Fruit fly (Drosophila melanogaster) whole organism, embryonic: ENCODE results near the gene CG12948.

ENCODE experiments used
- Aef1 ChIP-seq: fragments of 200-800 bp; sonication (Bioruptor generic); IDR thresholded peaks from 3 replicates; pipeline ENCODE4 v1.3.6; 2022; ENCODE audit warnings: missing biosample characterization, missing genetic modification characterization
- Antp ChIP-seq: fragments of 200-800 bp; sonication (Bioruptor generic); optimal IDR thresholded peaks from 3 replicates; lab custom pipeline; 2016; ENCODE audit warnings: missing biosample characterization, missing genetic modification characterization
- CG11456 ChIP-seq: fragments of 200-800 bp; sonication (Bioruptor generic); IDR thresholded peaks from 3 replicates; pipeline ENCODE4 v1.3.6; 2022; ENCODE audit warnings: missing biosample characterization, missing genetic modification characterization
- CG12071 ChIP-seq: fragments of 200-800 bp; sonication (Bioruptor generic); optimal IDR thresholded peaks from 3 replicates; lab custom pipeline; 2018; ENCODE audit warnings: missing biosample characterization, mild to moderate bottlenecking, missing genetic modification characterization
- CG13287 ChIP-seq: fragments of 200-800 bp; sonication (Bioruptor generic); IDR thresholded peaks from 2 replicates; pipeline ENCODE4 v1.3.6; 2022; ENCODE audit warnings: missing biosample characterization, missing genetic modification characterization; ENCODE audit not compliant: partially characterized antibody
- CG13624 ChIP-seq: fragments of 200-800 bp; sonication (Bioruptor generic); optimal IDR thresholded peaks from 2 replicates; lab custom pipeline; 2016; ENCODE audit warnings: missing biosample characterization, missing genetic modification characterization
- CG14014 ChIP-seq: fragments of 200-800 bp; sonication (Bioruptor generic); IDR thresholded peaks from 2 replicates; pipeline ENCODE4 v1.3.6; 2022; ENCODE audit warnings: missing biosample characterization, missing genetic modification characterization
- CG1529 ChIP-seq: fragments of 200-800 bp; sonication (Bioruptor generic); optimal IDR thresholded peaks from 3 replicates; lab custom pipeline; 2018; ENCODE audit warnings: missing biosample characterization, missing genetic modification characterization
- CG15696 ChIP-seq: fragments of 200-800 bp; sonication (Bioruptor generic); optimal IDR thresholded peaks from 2 replicates; lab custom pipeline; 2019; ENCODE audit warnings: missing biosample characterization, mild to moderate bottlenecking, missing genetic modification characterization, moderate library complexity
- CG18599 ChIP-seq: fragments of 200-800 bp; sonication (Bioruptor generic); optimal IDR thresholded peaks from 3 replicates; lab custom pipeline; 2017; ENCODE audit warnings: missing biosample characterization, missing genetic modification characterization, mild to moderate bottlenecking, moderate library complexity, missing genetic modification reagents
- CG18619 ChIP-seq: fragments of 200-800 bp; sonication (Bioruptor generic); optimal IDR thresholded peaks from 3 replicates; lab custom pipeline; 2017; ENCODE audit warnings: missing biosample characterization, mild to moderate bottlenecking, missing genetic modification characterization
- CG2202 ChIP-seq: fragments of 200-800 bp; sonication (Bioruptor generic); optimal IDR thresholded peaks from 2 replicates; lab custom pipeline; 2018; ENCODE audit warnings: missing biosample characterization, mild to moderate bottlenecking, missing genetic modification characterization
- CG30403 ChIP-seq: fragments of 200-800 bp; sonication (Bioruptor generic); optimal IDR thresholded peaks from 3 replicates; lab custom pipeline; 2016; ENCODE audit warnings: missing biosample characterization, missing genetic modification characterization
- CG31224 ChIP-seq: fragments of 200-800 bp; sonication (Bioruptor generic); IDR thresholded peaks from 2 replicates; pipeline ENCODE4 v1.3.6; 2022; ENCODE audit warnings: missing biosample characterization, missing genetic modification characterization
- CG3281 ChIP-seq: fragments of 200-800 bp; sonication (Bioruptor generic); optimal IDR thresholded peaks from 3 replicates; lab custom pipeline; 2017; ENCODE audit warnings: missing biosample characterization, mild to moderate bottlenecking, missing genetic modification characterization
- CG3847 ChIP-seq: fragments of 200-800 bp; sonication (Bioruptor generic); IDR thresholded peaks from 2 replicates; pipeline ENCODE4 v1.3.6; 2022; ENCODE audit warnings: missing biosample characterization, missing genetic modification characterization
- CG4854 ChIP-seq: fragments of 200-800 bp; sonication (Bioruptor generic); optimal IDR thresholded peaks from 2 replicates; lab custom pipeline; 2016; ENCODE audit warnings: missing biosample characterization, missing genetic modification characterization, inconsistent platforms
- CG5180 ChIP-seq: fragments of 200-800 bp; sonication (Bioruptor generic); optimal IDR thresholded peaks from 3 replicates; lab custom pipeline; 2017; ENCODE audit warnings: missing biosample characterization, missing genetic modification characterization, mild to moderate bottlenecking, moderate library complexity, missing genetic modification reagents
- CG6765 ChIP-seq: fragments of 200-800 bp; sonication (Bioruptor generic); optimal IDR thresholded peaks from 3 replicates; lab custom pipeline; 2017; ENCODE audit warnings: missing biosample characterization, mild to moderate bottlenecking, missing genetic modification characterization
- CG7745 ChIP-seq: fragments of 200-800 bp; sonication (Bioruptor generic); optimal IDR thresholded peaks from 2 replicates; lab custom pipeline; 2018; ENCODE audit warnings: missing biosample characterization, mild to moderate bottlenecking, missing genetic modification characterization, moderate library complexity
- CG9609 ChIP-seq: fragments of 200-800 bp; sonication (Bioruptor generic); optimal IDR thresholded peaks from 3 replicates; lab custom pipeline; 2016; ENCODE audit warnings: missing biosample characterization, missing genetic modification characterization
- D19B ChIP-seq: fragments of 200-800 bp; sonication (Bioruptor generic); optimal IDR thresholded peaks from 2 replicates; lab custom pipeline; 2017; ENCODE audit warnings: missing biosample characterization, mild to moderate bottlenecking, missing genetic modification characterization
- Dad ChIP-seq: fragments of 200-800 bp; sonication (Bioruptor generic); optimal IDR thresholded peaks from 3 replicates; lab custom pipeline; 2016; ENCODE audit warnings: missing biosample characterization, missing genetic modification characterization
- Dp ChIP-seq: fragments of 200-800 bp; sonication (Bioruptor generic); optimal IDR thresholded peaks from 2 replicates; lab custom pipeline; 2018; ENCODE audit warnings: missing biosample characterization, mild to moderate bottlenecking, missing genetic modification characterization, moderate library complexity
- Hmx ChIP-seq: fragments of 200-800 bp; sonication (Bioruptor generic); optimal IDR thresholded peaks from 2 replicates; lab custom pipeline; 2016; ENCODE audit warnings: missing biosample characterization, missing genetic modification characterization
- MBD-R2 ChIP-seq: fragments of 200-800 bp; sonication (Bioruptor generic); IDR thresholded peaks from 2 replicates; pipeline ENCODE4 v1.3.6; 2022; ENCODE audit warnings: missing biosample characterization, missing genetic modification characterization
- NK7.1 ChIP-seq: fragments of 200-800 bp; sonication (Bioruptor generic); optimal IDR thresholded peaks from 3 replicates; lab custom pipeline; 2016; ENCODE audit warnings: missing biosample characterization, missing genetic modification characterization
- Scr ChIP-seq: fragments of 200-800 bp; sonication (Bioruptor generic); IDR thresholded peaks from 2 replicates; pipeline ENCODE4 v1.3.6; 2022; ENCODE audit warnings: missing biosample characterization, missing genetic modification characterization; ENCODE audit not compliant: partially characterized antibody
- Sin3A ChIP-seq: fragments of >200 bp; optimal IDR thresholded peaks from 2 replicates; lab custom pipeline; 2018
- Taf1 ChIP-seq: fragments of 200-800 bp; sonication (Bioruptor generic); IDR thresholded peaks from 2 replicates; pipeline ENCODE4 v1.3.6; 2022; ENCODE audit warnings: missing biosample characterization, missing genetic modification characterization
- Trl ChIP-seq, 3 experiments: fragments of >200 bp in 2 of 3; fragments of 200-800 bp in 1 of 3; sonication (Bioruptor generic) in 1 of 3; optimal IDR thresholded peaks; 2 replicates in 1 of 3; 3 replicates in 2 of 3; lab custom pipeline; 2016 to 2017; ENCODE audit warnings: missing biosample characterization in 1 of 3, missing genetic modification characterization in 1 of 3
- abd-A ChIP-seq: fragments of 200-800 bp; sonication (Bioruptor generic); optimal IDR thresholded peaks from 3 replicates; lab custom pipeline; 2019; ENCODE audit warnings: missing biosample characterization, mild to moderate bottlenecking, missing genetic modification characterization, moderate library complexity
- aop ChIP-seq: fragments of 200-800 bp; sonication (Bioruptor generic); IDR thresholded peaks from 2 replicates; pipeline ENCODE4 v1.3.6; 2022; ENCODE audit warnings: missing biosample characterization, missing genetic modification characterization
- ash1 ChIP-seq: fragments of 200-800 bp; sonication (Bioruptor generic); optimal IDR thresholded peaks from 2 replicates; lab custom pipeline; 2018; ENCODE audit warnings: missing biosample characterization, mild to moderate bottlenecking, missing genetic modification characterization
- cas ChIP-seq: fragments of 200-800 bp; sonication (Bioruptor generic); IDR thresholded peaks from 2 replicates; pipeline ENCODE4 v1.3.6; 2022; ENCODE audit warnings: missing biosample characterization, missing genetic modification characterization
- dysf ChIP-seq: fragments of 200-800 bp; sonication (Bioruptor generic); IDR thresholded peaks from 3 replicates; pipeline ENCODE4 v1.3.6; 2022; ENCODE audit warnings: missing biosample characterization, missing genetic modification characterization
- ems ChIP-seq: fragments of 200-800 bp; sonication (Bioruptor generic); optimal IDR thresholded peaks from 3 replicates; lab custom pipeline; 2016; ENCODE audit warnings: missing biosample characterization, missing genetic modification characterization
- exex ChIP-seq: fragments of 200-800 bp; sonication (Bioruptor generic); optimal IDR thresholded peaks from 4 replicates; lab custom pipeline; 2018; ENCODE audit warnings: missing biosample characterization, mild to moderate bottlenecking, missing genetic modification characterization, moderate library complexity
- ftz-f1 ChIP-seq: fragments of 200-800 bp; sonication (Bioruptor generic); optimal IDR thresholded peaks from 2 replicates; lab custom pipeline; 2016; ENCODE audit warnings: missing biosample characterization, missing genetic modification characterization
- fu2 ChIP-seq: fragments of 200-800 bp; sonication (Bioruptor generic); optimal IDR thresholded peaks from 2 replicates; lab custom pipeline; 2016; ENCODE audit warnings: missing biosample characterization, missing genetic modification characterization
- hkb ChIP-seq, 2 experiments: fragments of 200-800 bp in 1 of 2; fragments of >200 bp in 1 of 2; sonication (Bioruptor generic) in 1 of 2; IDR thresholded peaks in 1 of 2; optimal IDR thresholded peaks in 1 of 2; 2 replicates each; pipeline versions ENCODE4 v1.3.6 to Lab custom; 2017 to 2022; ENCODE audit warnings: missing biosample characterization in 1 of 2, missing genetic modification characterization in 1 of 2
- ken ChIP-seq: fragments of 200-800 bp; sonication (Bioruptor generic); IDR thresholded peaks from 3 replicates; pipeline ENCODE4 v1.3.6; 2022; ENCODE audit warnings: missing biosample characterization, missing genetic modification characterization
- kni ChIP-seq: fragments of 200-800 bp; sonication (Bioruptor generic); optimal IDR thresholded peaks from 3 replicates; lab custom pipeline; 2017; ENCODE audit warnings: mild to moderate bottlenecking, missing biosample characterization, missing genetic modification reagents, missing genetic modification characterization
- onecut ChIP-seq: fragments of 200-800 bp; sonication (Bioruptor generic); IDR thresholded peaks from 2 replicates; pipeline ENCODE4 v1.3.6; 2022; ENCODE audit warnings: missing biosample characterization, missing genetic modification characterization
- org-1 ChIP-seq: fragments of 200-800 bp; sonication (Bioruptor generic); optimal IDR thresholded peaks from 2 replicates; lab custom pipeline; 2017; ENCODE audit warnings: missing biosample characterization, missing genetic modification characterization
- psq ChIP-seq: fragments of 200-800 bp; sonication (Bioruptor generic); optimal IDR thresholded peaks from 2 replicates; lab custom pipeline; 2017; ENCODE audit warnings: missing biosample characterization, missing genetic modification characterization
- repo ChIP-seq: fragments of 200-800 bp; sonication (Bioruptor generic); optimal IDR thresholded peaks from 2 replicates; lab custom pipeline; 2016; ENCODE audit warnings: missing biosample characterization, missing genetic modification characterization
- slbo ChIP-seq: fragments of 200-800 bp; sonication (Bioruptor generic); IDR thresholded peaks from 2 replicates; pipeline ENCODE4 v1.3.6; 2022; ENCODE audit warnings: missing biosample characterization, missing genetic modification characterization
- sr ChIP-seq: fragments of 200-800 bp; sonication (Bioruptor generic); IDR thresholded peaks from 3 replicates; pipeline ENCODE4 v1.3.6; 2022; ENCODE audit warnings: missing biosample characterization, missing genetic modification characterization
- stc ChIP-seq: fragments of 200-800 bp; sonication (Bioruptor generic); IDR thresholded peaks from 2 replicates; pipeline ENCODE4 v1.3.6; 2022; ENCODE audit warnings: missing biosample characterization, missing genetic modification characterization
- trem ChIP-seq: fragments of 200-800 bp; optimal IDR thresholded peaks from 3 replicates; lab custom pipeline; 2019; ENCODE audit warnings: missing biosample characterization, mild to moderate bottlenecking, missing genetic modification characterization, moderate library complexity

The CG12948 gene

DNA sequence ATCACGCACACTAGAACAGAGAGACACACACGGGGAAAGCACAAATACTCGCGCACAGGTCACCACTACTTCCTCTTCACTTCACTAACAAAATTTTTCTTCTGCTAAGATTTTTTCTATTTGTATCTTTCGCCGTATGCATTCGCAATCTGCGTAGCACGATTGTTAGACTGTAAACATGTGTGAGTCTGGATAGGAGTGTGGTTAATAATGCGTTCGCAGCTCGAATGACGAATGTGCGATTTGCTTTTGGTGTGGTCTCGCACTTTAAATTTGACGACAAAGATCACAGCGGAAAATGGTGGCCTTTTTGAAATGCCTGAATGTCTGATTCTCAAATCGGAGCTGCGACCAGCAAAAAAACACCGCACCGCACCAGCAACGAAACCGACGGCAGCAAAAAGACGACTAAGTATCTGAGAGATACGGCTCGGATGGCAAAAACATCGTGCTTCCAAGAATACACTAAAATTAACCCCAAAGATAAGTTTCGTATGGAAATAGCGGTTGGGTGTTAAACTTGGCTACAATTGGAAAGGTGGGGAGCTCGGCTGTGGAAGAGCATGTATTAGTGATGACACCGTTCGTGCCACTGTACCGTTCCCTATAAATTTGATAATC lies 42.4 kb downstream of the CG12948 start, which contains the start of gene Unc-115a (continued):
- TF ChIP-seq trem = peak; percentile 79
- TF ChIP-seq Hmx (GFP tag; lab: Kevin White, UChicago) = no peak
- TF ChIP-seq NK7.1 (GFP tag; lab: Kevin White, UChicago) = peak; percentile 10
- no peak for TF ChIP-seq CG5180 (GFP tag; lab: Kevin White, UChicago)
- TF ChIP-seq CG15696 = no peak
- TF ChIP-seq Trl (optimal IDR thresholded peaks at IDR 0.05; lab: Kevin White, UChicago) = no peak
- peak; percentile 30 for TF ChIP-seq Trl (GFP tag; optimal IDR thresholded peaks at IDR 0.05; lab: Kevin White, UChicago)
- no peak for TF ChIP-seq CG13287
- peak; percentile 78 for TF ChIP-seq CG13624 (GFP tag; lab: Kevin White, UChicago)
- TF ChIP-seq fu2 (GFP tag; lab: Kevin White, UChicago) = no peak
- peak; percentile 17 for TF ChIP-seq ems
- TF ChIP-seq CG4854 (GFP tag; lab: Kevin White, UChicago) = no peak
- TF ChIP-seq Antp (GFP tag; lab: Kevin White, UChicago) = peak; percentile 38
- TF ChIP-seq psq = peak; percentile 23
- peak; percentile 3 for TF ChIP-seq CG2202 (tag; lab: Kevin White, UChicago)
- TF ChIP-seq CG1529 (GFP tag; lab: Kevin White, UChicago) = no peak
- TF ChIP-seq CG11456 (GFP tag; lab: Robert Waterston, UW) = no peak
- no peak for TF ChIP-seq exex (tag; lab: Kevin White, UChicago)
- TF ChIP-seq ash1 (GFP tag; lab: Kevin White, UChicago) = no peak
- TF ChIP-seq Scr (GFP tag; lab: Robert Waterston, UW) = no peak
- no peak for TF ChIP-seq kni (GFP tag; lab: Kevin White, UChicago)
- TF ChIP-seq dysf = no peak
- TF ChIP-seq CG31224 = no peak
- TF ChIP-seq hkb (optimal IDR thresholded peaks at IDR 0.05; lab: Kevin White, UChicago) = no peak
- TF ChIP-seq hkb (GFP tag; IDR thresholded peaks at IDR 0.05; lab: Robert Waterston, UW) = no peak
- peak; percentile 38 for TF ChIP-seq Sin3A (lab: Kevin White, UChicago)
- no peak for TF ChIP-seq slbo (GFP tag; lab: Robert Waterston, UW)
- no peak for TF ChIP-seq CG18599
- TF ChIP-seq ken = no peak
- TF ChIP-seq onecut (GFP tag; lab: Robert Waterston, UW) = peak; percentile 35; the same call in 1 of the 2 replicates
- no peak for TF ChIP-seq aop (GFP tag; lab: Robert Waterston, UW)
- TF ChIP-seq sr (GFP tag; lab: Robert Waterston, UW) = no peak
- no peak for TF ChIP-seq Dad (GFP tag; lab: Kevin White, UChicago)
- no peak for TF ChIP-seq CG12071 (GFP tag; lab: Kevin White, UChicago)
- TF ChIP-seq CG14014 = no peak
- peak; percentile 19 for TF ChIP-seq CG6765 (GFP tag; lab: Kevin White, UChicago)
- no peak for TF ChIP-seq Taf1
- TF ChIP-seq CG30403 = peak; percentile 29
- peak; percentile 58 for TF ChIP-seq ftz-f1 (GFP tag; lab: Kevin White, UChicago)
- peak; percentile 41 for TF ChIP-seq Dp
- peak; percentile 9 for TF ChIP-seq CG9609 (GFP tag; lab: Kevin White, UChicago)
- no peak for TF ChIP-seq abd-A
- TF ChIP-seq repo (GFP tag; lab: Kevin White, UChicago) = peak; percentile 61
- TF ChIP-seq stc = no peak
- TF ChIP-seq cas (GFP tag; lab: Robert Waterston, UW) = no peak
- no peak for TF ChIP-seq Aef1 (GFP tag; lab: Robert Waterston, UW)
- TF ChIP-seq CG18619 (GFP tag; lab: Kevin White, UChicago) = no peak
- TF ChIP-seq D19B = no peak
- TF ChIP-seq CG3281 (GFP tag; lab: Kevin White, UChicago) = no peak
- no peak for TF ChIP-seq org-1 (GFP tag; lab: Kevin White, UChicago)
- no peak for TF ChIP-seq MBD-R2 (GFP tag; lab: Robert Waterston, UW)
- no peak for TF ChIP-seq CG3847 (GFP tag; lab: Robert Waterston, UW)
- TF ChIP-seq CG7745 (tag; lab: Kevin White, UChicago) = no peak
